Worm (Caenorhabditis elegans) whole organism, midembryonic: Measurements from ENCODE around the gene nhr-248.

ENCODE experiments used
- T22C8.4 ChIP-seq: fragments of 200-800 bp; sonication (Bioruptor generic); IDR thresholded peaks from 2 replicates; pipeline ENCODE4 v1.3.6; 2022; ENCODE audit warnings: missing genetic modification characterization, missing compliant biosample characterization
- ref-1 ChIP-seq: fragments of 200-800 bp; sonication (Bioruptor generic); conservative IDR thresholded peaks from 2 replicates; pipeline ENCODE4 v1.3.6; 2022; ENCODE audit warnings: missing genetic modification reagents, missing genetic modification characterization, missing compliant biosample characterization
- ztf-23 ChIP-seq: fragments of 200-800 bp; sonication (Bioruptor generic); IDR thresholded peaks from 2 replicates; pipeline ENCODE4 v1.3.6; 2022; ENCODE audit warnings: missing genetic modification reagents, missing genetic modification characterization, missing compliant biosample characterization

DNA sequence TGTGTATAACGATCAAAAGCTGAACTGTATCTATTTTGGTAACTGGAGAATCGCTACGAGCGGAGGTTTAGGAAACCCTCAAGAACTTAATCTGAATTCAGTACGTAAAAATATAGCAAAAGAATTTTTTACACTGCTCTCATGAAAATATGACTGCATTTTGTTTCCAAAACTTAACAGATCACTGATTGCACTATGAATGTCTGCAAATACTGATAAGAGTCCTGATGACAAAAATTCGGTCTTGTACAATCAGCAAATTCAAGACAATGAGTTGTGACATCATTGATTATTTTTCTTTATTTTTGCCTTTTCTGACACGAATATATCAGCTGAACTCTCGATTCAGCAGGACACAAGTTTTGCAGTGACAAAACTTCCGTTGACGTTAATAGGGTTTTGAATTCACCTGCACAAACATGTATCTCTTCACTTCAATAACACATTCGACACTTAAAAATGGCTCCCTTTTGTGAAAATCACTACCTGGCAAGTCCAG is 14.4 kb downstream of the nhr-248 start, which contains the start of gene srh-237:
- TF ChIP-seq T22C8.4 (GFP tag; lab: Robert Waterston, UW), result no peak
- no peak for TF ChIP-seq ref-1 (GFP tag; lab: Robert Waterston, UW)
- no peak for TF ChIP-seq ztf-23 (GFP tag; lab: Robert Waterston, UW)
